Worm (Caenorhabditis elegans): ENCODE data around the gene tag-164.

The tag-164 gene

ce11 chrIII:13458978-13459596 is at the start of gene tag-164:
Gene tag-164 (plus strand): TSS chrIII:13459546.
- TF ChIP-seq hmg-11 (tag; optimal IDR thresholded peaks at IDR 0.05) (no peak), aly-2 (tag; optimal IDR thresholded peaks at IDR 0.05) (no peak), nhr-28 (tag; optimal IDR thresholded peaks at IDR 0.05) (no peak), lin-39 (tag; optimal IDR thresholded peaks at IDR 0.05) (no peak), ceh-16 (tag; optimal IDR thresholded peaks at IDR 0.05) (no peak)

ce11 chrIII:13411202-13411601 is 48.1 kb upstream of the tag-164 start:
- no peak for TF ChIP-seq ztf-11 (tag; optimal IDR thresholded peaks at IDR 0.05)

ce11 chrIII:13418975-13419374 is 40.4 kb upstream of the tag-164 start:
- TF ChIP-seq lsy-12 (tag; optimal IDR thresholded peaks at IDR 0.05), result no peak
- no peak for TF ChIP-seq fos-1 (tag; optimal IDR thresholded peaks at IDR 0.05)
- TF ChIP-seq nhr-25 (tag; optimal IDR thresholded peaks at IDR 0.05), result no peak
- no peak for TF ChIP-seq eor-1 (tag; optimal IDR thresholded peaks at IDR 0.05)
- no peak for TF ChIP-seq egl-27 (tag; optimal IDR thresholded peaks at IDR 0.05)
- TF ChIP-seq nhr-76 (tag; optimal IDR thresholded peaks at IDR 0.05), result no peak
- TF ChIP-seq nhr-28 (tag; optimal IDR thresholded peaks at IDR 0.05), result no peak
- TF ChIP-seq mdl-1 (tag; optimal IDR thresholded peaks at IDR 0.05), result no peak
- no peak for TF ChIP-seq hmg-11 (tag; optimal IDR thresholded peaks at IDR 0.05)
- no peak for TF ChIP-seq jun-1 (tag; optimal IDR thresholded peaks at IDR 0.05)
- TF ChIP-seq lin-15B (tag; optimal IDR thresholded peaks at IDR 0.05), result no peak
- no peak for TF ChIP-seq nfya-1 (tag; optimal IDR thresholded peaks at IDR 0.05; ENCODE audit: insufficient read depth)
- TF ChIP-seq daf-12 (tag; optimal IDR thresholded peaks at IDR 0.05), result no peak

- TF ChIP-seq lin-15B (tag; optimal IDR thresholded peaks at IDR 0.05) (peak; percentile 81), fkh-2 (tag; optimal IDR thresholded peaks at IDR 0.05) (no peak), nhr-67 (tag; optimal IDR thresholded peaks at IDR 0.05) (no peak), nhr-25 (tag; optimal IDR thresholded peaks at IDR 0.05) (peak; percentile 54), elt-1 (tag; optimal IDR thresholded peaks at IDR 0.05) (no peak), nhr-28 (tag; optimal IDR thresholded peaks at IDR 0.05) (no peak), ZK546.5 (tag; optimal IDR thresholded peaks at IDR 0.05) (no peak), ztf-4 (tag; optimal IDR thresholded peaks at IDR 0.05) (no peak), egl-5 (tag; optimal IDR thresholded peaks at IDR 0.05) (no peak), pqm-1 (tag; optimal IDR thresholded peaks at IDR 0.05) (peak; percentile 70), elt-2 (tag; optimal IDR thresholded peaks at IDR 0.05) (no peak), elt-3 (tag; optimal IDR thresholded peaks at IDR 0.05) (peak in 1 of 3 experiments; percentile 6), ceh-28 (tag; optimal IDR thresholded peaks at IDR 0.05) (peak; percentile 71), skn-1 (tag; optimal IDR thresholded peaks at IDR 0.05) (peak; percentile 29), nfya-1 (tag; optimal IDR thresholded peaks at IDR 0.05; ENCODE audit: insufficient read depth) (peak; percentile 70), unc-62 (GFP tag; optimal IDR thresholded peaks at IDR 0.05) (no peak), fkh-10 (GFP tag; optimal IDR thresholded peaks at IDR 0.05) (no peak), ztf-11 (tag; optimal IDR thresholded peaks at IDR 0.05) (no peak), pha-4 (tag; optimal IDR thresholded peaks at IDR 0.05) (peak; percentile 79), nhr-23 (tag; optimal IDR thresholded peaks at IDR 0.05) (peak; percentile 82), hmg-11 (tag; optimal IDR thresholded peaks at IDR 0.05) (no peak), fos-1 (tag; optimal IDR thresholded peaks at IDR 0.05) (no peak), ceh-9 (tag; optimal IDR thresholded peaks at IDR 0.05) (no peak), ceh-82 (tag; optimal IDR thresholded peaks at IDR 0.05) (no peak), lin-39 (tag; optimal IDR thresholded peaks at IDR 0.05) (no peak), ceh-16 (tag; optimal IDR thresholded peaks at IDR 0.05) (no peak), mdl-1 (tag; optimal IDR thresholded peaks at IDR 0.05) (no peak), nhr-43 (tag; optimal IDR thresholded peaks at IDR 0.05; ENCODE audit: poor library complexity, severe bottlenecking) (no peak), sea-2 (GFP tag; optimal IDR thresholded peaks at IDR 0.05) (no peak), lsy-12 (tag; optimal IDR thresholded peaks at IDR 0.05) (no peak), nhr-237 (tag; optimal IDR thresholded peaks at IDR 0.05) (no peak), aly-2 (tag; optimal IDR thresholded peaks at IDR 0.05) (no peak), nhr-11 (tag; optimal IDR thresholded peaks at IDR 0.05) (no peak)
These were observed 35.9 kb upstream of the tag-164 start, which contains the start of gene exo-1 for ce11 chrIII:13423414-13423813. Gene exo-1 (plus strand): TSS chrIII:13423514.

Data from whole organism, L3 larva.